Worm (Caenorhabditis elegans) whole organism, mixed stage, embryonic: ENCODE results near the gene F01D5.1.

ENCODE experiments used
- blmp-1 ChIP-seq: fragments of 150-350 bp; optimal IDR thresholded peaks from 2 replicates; lab custom pipeline; 2014; ENCODE audit warnings: missing biosample characterization, missing genetic modification characterization
- ces-1 ChIP-seq: fragments of 150-350 bp; optimal IDR thresholded peaks from 2 replicates; lab custom pipeline; 2014; ENCODE audit warnings: missing biosample characterization, missing genetic modification reagents, missing genetic modification characterization
- elt-1 ChIP-seq: sonication (generic microtip); optimal IDR thresholded peaks from 2 replicates; lab custom pipeline; 2017; ENCODE audit warnings: missing genetic modification characterization, mild to moderate bottlenecking, missing compliant biosample characterization, antibody characterized with exemption, moderate library complexity, borderline replicate concordance; ENCODE audit not compliant: insufficient read depth
- elt-3 ChIP-seq: fragments of 150-350 bp; optimal IDR thresholded peaks from 2 replicates; lab custom pipeline; 2014; ENCODE audit warnings: missing biosample characterization, missing genetic modification characterization
- ham-2 ChIP-seq: fragments of 200-800 bp; sonication (Bioruptor generic); optimal IDR thresholded peaks from 2 replicates; lab custom pipeline; 2018; ENCODE audit warnings: mild to moderate bottlenecking, missing genetic modification characterization, missing compliant biosample characterization
- lin-13 ChIP-seq: fragments of 150-350 bp; optimal IDR thresholded peaks from 2 replicates; lab custom pipeline; 2014; ENCODE audit warnings: missing biosample characterization, missing genetic modification characterization
- mep-1 ChIP-seq: fragments of 150-350 bp; optimal IDR thresholded peaks from 2 replicates; lab custom pipeline; 2017; ENCODE audit warnings: missing biosample characterization, missing genetic modification reagents, missing genetic modification characterization, inconsistent platforms
- nhr-12 ChIP-seq: fragments of 150-350 bp; optimal IDR thresholded peaks from 2 replicates; lab custom pipeline; 2014; ENCODE audit warnings: missing biosample characterization, missing genetic modification characterization
- pha-4 ChIP-seq: fragments of 150-350 bp; optimal IDR thresholded peaks from 2 replicates; lab custom pipeline; 2018; ENCODE audit warnings: missing biosample characterization, missing genetic modification reagents, missing genetic modification characterization
- unc-39 ChIP-seq: fragments of 150-350 bp; optimal IDR thresholded peaks from 2 replicates; lab custom pipeline; 2014; ENCODE audit warnings: missing biosample characterization, missing genetic modification characterization
- unc-62 ChIP-seq: fragments of 150-350 bp; optimal IDR thresholded peaks from 2 replicates; lab custom pipeline; 2014; ENCODE audit warnings: missing biosample characterization, missing genetic modification reagents, missing genetic modification characterization
- zip-8 ChIP-seq: fragments of 150-350 bp; optimal IDR thresholded peaks from 2 replicates; lab custom pipeline; 2014; ENCODE audit warnings: missing biosample characterization, missing genetic modification characterization
- ztf-11 ChIP-seq: fragments of 150-350 bp; optimal IDR thresholded peaks from 2 replicates; lab custom pipeline; 2014; ENCODE audit warnings: missing biosample characterization, missing genetic modification characterization

- TF ChIP-seq pha-4 (tag; lab: Kevin White, UChicago) (peak; percentile 41), mep-1 (tag; lab: Kevin White, UChicago) (no peak), ztf-11 (no peak), unc-39 (tag; lab: Kevin White, UChicago) (no peak), lin-13 (tag; lab: Kevin White, UChicago) (no peak), blmp-1 (tag; lab: Kevin White, UChicago) (no peak), elt-1 (no peak), nhr-12 (tag; lab: Kevin White, UChicago) (no peak), ham-2 (no peak), unc-62 (no peak), elt-3 (tag; lab: Kevin White, UChicago) (no peak), ces-1 (GFP tag; lab: Kevin White, UChicago) (no peak), zip-8 (tag; lab: Kevin White, UChicago) (no peak)
Measured at ce11 chrII:14037484-14038303, 40.3 kb upstream of the F01D5.1 start.
